Worm (Caenorhabditis elegans): Measurements from ENCODE around the gene glf-1.

DNA sequence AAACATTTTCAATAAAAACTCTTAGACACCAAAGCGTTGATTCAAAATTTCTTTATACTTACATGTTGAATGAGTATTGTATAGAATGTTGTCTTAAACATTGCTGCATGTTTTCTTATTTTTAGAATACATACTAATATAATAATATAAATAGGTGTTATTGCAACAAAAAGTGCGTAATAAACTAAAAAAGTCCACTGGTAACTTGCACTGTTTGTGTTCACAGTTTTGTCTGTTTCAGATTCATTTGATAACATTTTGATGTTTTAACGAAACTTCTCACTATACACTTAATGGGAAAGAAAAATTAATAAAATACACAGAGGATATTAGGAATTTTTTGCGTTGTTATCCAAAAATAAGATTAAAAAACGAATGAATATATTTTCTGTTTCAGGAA lies 11.8 kb upstream of the glf-1 start, which contains the start of gene srv-19:
- no peak for TF ChIP-seq madf-5 (GFP tag; IDR thresholded peaks at IDR 0.05)
- TF ChIP-seq lin-15B (tag; optimal IDR thresholded peaks at IDR 0.05), result no peak

Data from whole organism, L4 larva.